Fruit fly (Drosophila melanogaster) whole organism, prepupa: ENCODE measurements around the gene ct.

Experiments used
- Blimp-1 ChIP-seq: fragments of 200-800 bp; sonication (Bioruptor generic); optimal IDR thresholded peaks from 3 replicates; lab custom pipeline; 2017; ENCODE audit warnings: missing biosample characterization, missing genetic modification characterization, mild to moderate bottlenecking, moderate library complexity, missing genetic modification reagents
- CG10631 ChIP-seq: fragments of 200-800 bp; sonication (Bioruptor generic); optimal IDR thresholded peaks from 2 replicates; lab custom pipeline; 2016; ENCODE audit warnings: missing biosample characterization, missing genetic modification characterization
- CG11294 ChIP-seq: fragments of 200-800 bp; sonication (Bioruptor generic); IDR thresholded peaks from 2 replicates; pipeline ENCODE4 v1.3.6; 2022; ENCODE audit warnings: missing biosample characterization, missing genetic modification characterization
- CG11762 ChIP-seq: fragments of 200-800 bp; sonication (Bioruptor generic); optimal IDR thresholded peaks from 3 replicates; lab custom pipeline; 2016; ENCODE audit warnings: missing biosample characterization, missing genetic modification characterization; ENCODE audit not compliant: insufficient read depth
- CG11902 ChIP-seq: fragments of 200-800 bp; sonication (Bioruptor generic); optimal IDR thresholded peaks from 3 replicates; lab custom pipeline; 2016; ENCODE audit warnings: missing biosample characterization, missing genetic modification characterization
- CG15336 ChIP-seq: fragments of 200-800 bp; sonication (Bioruptor generic); IDR thresholded peaks from 2 replicates; pipeline ENCODE4 v1.3.6; 2022; ENCODE audit warnings: missing biosample characterization, missing genetic modification characterization
- CG3032 ChIP-seq: fragments of 200-800 bp; optimal IDR thresholded peaks from 2 replicates; lab custom pipeline; 2019; ENCODE audit warnings: missing biosample characterization, mild to moderate bottlenecking, missing genetic modification characterization, moderate library complexity
- CG34406 ChIP-seq: fragments of 200-800 bp; sonication (Bioruptor generic); optimal IDR thresholded peaks from 3 replicates; lab custom pipeline; 2016; ENCODE audit warnings: missing biosample characterization, missing genetic modification characterization
- CG3919 ChIP-seq: fragments of 200-800 bp; sonication (Bioruptor generic); optimal IDR thresholded peaks from 3 replicates; lab custom pipeline; 2016; ENCODE audit warnings: missing biosample characterization, missing genetic modification characterization
- CG4318 ChIP-seq: fragments of 200-800 bp; sonication (Bioruptor generic); optimal IDR thresholded peaks from 3 replicates; lab custom pipeline; 2017; ENCODE audit warnings: missing biosample characterization, mild to moderate bottlenecking, missing genetic modification characterization
- CG6163 ChIP-seq: fragments of 200-800 bp; sonication (Bioruptor generic); IDR thresholded peaks from 3 replicates; pipeline ENCODE4 v1.3.6; 2022; ENCODE audit warnings: missing biosample characterization, missing genetic modification characterization
- CG6276 ChIP-seq: fragments of 200-800 bp; sonication (Bioruptor generic); optimal IDR thresholded peaks from 2 replicates; lab custom pipeline; 2017; ENCODE audit warnings: missing biosample characterization, mild to moderate bottlenecking, missing genetic modification characterization
- CG6854 ChIP-seq: fragments of 200-800 bp; sonication (Bioruptor generic); optimal IDR thresholded peaks from 2 replicates; lab custom pipeline; 2017; ENCODE audit warnings: missing biosample characterization, mild to moderate bottlenecking, missing genetic modification characterization
- CG8319 ChIP-seq: fragments of 200-800 bp; sonication (Bioruptor generic); optimal IDR thresholded peaks from 3 replicates; lab custom pipeline; 2016; ENCODE audit warnings: missing biosample characterization, missing genetic modification characterization
- Eip78C ChIP-seq: fragments of 200-800 bp; sonication (Bioruptor generic); peaks from one replicate; lab custom pipeline; 2016; ENCODE audit warnings: missing biosample characterization, missing genetic modification characterization
- Ets21C ChIP-seq: fragments of 200-800 bp; sonication (Bioruptor generic); optimal IDR thresholded peaks from 3 replicates; lab custom pipeline; 2016; ENCODE audit warnings: missing biosample characterization, missing genetic modification characterization
- Ets96B ChIP-seq: fragments of 200-800 bp; optimal IDR thresholded peaks from 2 replicates; lab custom pipeline; 2019; ENCODE audit warnings: missing biosample characterization, mild to moderate bottlenecking, missing genetic modification characterization, moderate library complexity
- Gug ChIP-seq: fragments of 200-800 bp; sonication (Bioruptor generic); IDR thresholded peaks from 2 replicates; pipeline ENCODE4 v1.3.6; 2022; ENCODE audit warnings: missing biosample characterization, missing genetic modification characterization
- Hr39 ChIP-seq: fragments of 200-800 bp; sonication (Bioruptor generic); optimal IDR thresholded peaks from 2 replicates; lab custom pipeline; 2016; ENCODE audit warnings: missing biosample characterization, missing genetic modification characterization
- Hr4 ChIP-seq: fragments of 200-800 bp; sonication (Bioruptor generic); optimal IDR thresholded peaks from 3 replicates; lab custom pipeline; 2016; ENCODE audit warnings: missing biosample characterization, missing genetic modification characterization
- Lpt ChIP-seq: fragments of 200-800 bp; sonication (Bioruptor generic); optimal IDR thresholded peaks from 3 replicates; lab custom pipeline; 2016; ENCODE audit warnings: missing biosample characterization, missing genetic modification characterization
- Met ChIP-seq: fragments of 200-800 bp; sonication (Bioruptor generic); optimal IDR thresholded peaks from 3 replicates; lab custom pipeline; 2016; ENCODE audit warnings: missing biosample characterization, missing genetic modification characterization
- OdsH ChIP-seq: fragments of 200-800 bp; sonication (Bioruptor generic); optimal IDR thresholded peaks from 3 replicates; lab custom pipeline; 2016; ENCODE audit warnings: missing biosample characterization, missing genetic modification characterization
- Smox ChIP-seq: fragments of 200-800 bp; sonication (Bioruptor generic); optimal IDR thresholded peaks from 3 replicates; lab custom pipeline; 2016; ENCODE audit warnings: missing biosample characterization, missing genetic modification characterization
- Sox102F ChIP-seq: fragments of 200-800 bp; sonication (Bioruptor generic); optimal IDR thresholded peaks from 2 replicates; lab custom pipeline; 2016; ENCODE audit warnings: missing biosample characterization, mild to moderate bottlenecking, missing genetic modification characterization
- Sox14 ChIP-seq: fragments of 200-800 bp; sonication (Bioruptor generic); optimal IDR thresholded peaks from 3 replicates; lab custom pipeline; 2016; ENCODE audit warnings: missing biosample characterization, missing genetic modification characterization
- Sox15 ChIP-seq: fragments of 200-800 bp; sonication (Bioruptor generic); optimal IDR thresholded peaks from 3 replicates; lab custom pipeline; 2016; ENCODE audit warnings: missing biosample characterization, missing genetic modification characterization
- achi ChIP-seq: fragments of 200-800 bp; sonication (Bioruptor generic); optimal IDR thresholded peaks from 3 replicates; lab custom pipeline; 2016; ENCODE audit warnings: missing biosample characterization, missing genetic modification characterization
- acj6 ChIP-seq: fragments of 200-800 bp; sonication (Bioruptor generic); optimal IDR thresholded peaks from 3 replicates; lab custom pipeline; 2016; ENCODE audit warnings: missing biosample characterization, missing genetic modification characterization
- dac ChIP-seq: fragments of 200-800 bp; sonication (Bioruptor generic); optimal IDR thresholded peaks from 2 replicates; lab custom pipeline; 2017; ENCODE audit warnings: missing biosample characterization, mild to moderate bottlenecking, missing genetic modification characterization
- dsx ChIP-seq: fragments of 200-800 bp; optimal IDR thresholded peaks from 3 replicates; lab custom pipeline; 2019; ENCODE audit warnings: missing biosample characterization, mild to moderate bottlenecking, missing genetic modification characterization, moderate library complexity; ENCODE audit not compliant: poor library complexity, severe bottlenecking
- eg ChIP-seq: fragments of 200-800 bp; sonication (Bioruptor generic); IDR thresholded peaks from 3 replicates; pipeline ENCODE4 v1.3.6; 2022; ENCODE audit warnings: missing biosample characterization, missing genetic modification characterization
- fd59A ChIP-seq: fragments of 200-800 bp; sonication (Bioruptor generic); optimal IDR thresholded peaks from 2 replicates; lab custom pipeline; 2017; ENCODE audit warnings: missing biosample characterization, mild to moderate bottlenecking, missing genetic modification characterization, missing genetic modification reagents
- fd85E ChIP-seq: fragments of 200-800 bp; sonication (Bioruptor generic); optimal IDR thresholded peaks from 3 replicates; lab custom pipeline; 2016; ENCODE audit warnings: missing biosample characterization, missing genetic modification characterization
- fkh ChIP-seq: fragments of 200-800 bp; sonication (Bioruptor generic); optimal IDR thresholded peaks from 3 replicates; lab custom pipeline; 2017; ENCODE audit warnings: missing biosample characterization, mild to moderate bottlenecking, missing genetic modification characterization, moderate library complexity
- net ChIP-seq: fragments of 200-800 bp; sonication (Bioruptor generic); optimal IDR thresholded peaks from 3 replicates; lab custom pipeline; 2016; ENCODE audit warnings: missing biosample characterization, missing genetic modification characterization
- pdm3 ChIP-seq: fragments of 200-800 bp; sonication (Bioruptor generic); optimal IDR thresholded peaks from 3 replicates; lab custom pipeline; 2016; ENCODE audit warnings: missing biosample characterization, missing genetic modification characterization
- salr ChIP-seq, 2 experiments: fragments of 200-800 bp; sonication (Bioruptor generic); optimal IDR thresholded peaks; 3 replicates each; lab custom pipeline; 2016 to 2018; ENCODE audit warnings: missing biosample characterization in 2 of 2, missing genetic modification characterization in 2 of 2, mild to moderate bottlenecking in 1 of 2
- spab ChIP-seq: fragments of 200-800 bp; sonication (Bioruptor generic); optimal IDR thresholded peaks from 2 replicates; lab custom pipeline; 2017; ENCODE audit warnings: missing biosample characterization, mild to moderate bottlenecking, missing genetic modification characterization, missing genetic modification reagents
- svp ChIP-seq: fragments of 200-800 bp; sonication (Bioruptor generic); peaks from one replicate; lab custom pipeline; 2016; ENCODE audit warnings: missing biosample characterization, missing genetic modification characterization
- topi ChIP-seq: fragments of 200-800 bp; sonication (Bioruptor generic); optimal IDR thresholded peaks from 3 replicates; lab custom pipeline; 2016; ENCODE audit warnings: missing biosample characterization, missing genetic modification characterization

The ct gene

dm6 chrX:7694868-7695267 lies 86.6 kb downstream of the ct start (continued):
- TF ChIP-seq Ets21C (GFP tag; lab: Kevin White, UChicago) (no peak), CG4318 (GFP tag; lab: Kevin White, UChicago) (no peak), eg (GFP tag; lab: Robert Waterston, UW) (peak; percentile 49; the same call in 1 of the 3 replicates), CG6854 (GFP tag; lab: Kevin White, UChicago) (peak; percentile 72), fd59A (GFP tag; lab: Kevin White, UChicago) (peak; percentile 11)

- TF ChIP-seq dac (GFP tag; lab: Kevin White, UChicago) (no peak), CG3919 (no peak), achi (GFP tag; lab: Kevin White, UChicago) (no peak), CG15336 (GFP tag; lab: Robert Waterston, UW) (0 out of 2 replicates have a peak, but pooled peaks have one; percentile 8), fkh (GFP tag; lab: Kevin White, UChicago) (peak; percentile 25), CG11294 (GFP tag; lab: Robert Waterston, UW) (no peak), CG6276 (peak; percentile 22), CG8319 (no peak), Lpt (GFP tag; lab: Kevin White, UChicago) (no peak), Blimp-1 (GFP tag; lab: Kevin White, UChicago) (no peak), topi (GFP tag; lab: Kevin White, UChicago) (peak; percentile 19), Hr4 (GFP tag; lab: Kevin White, UChicago) (no peak), Sox102F (no peak), pdm3 (no peak), Hr39 (GFP tag; lab: Kevin White, UChicago) (peak; percentile 9), CG10631 (GFP tag; lab: Kevin White, UChicago) (no peak), svp (GFP tag; lab: Kevin White, UChicago) (peak; percentile 38), fd85E (GFP tag; lab: Kevin White, UChicago) (no peak), CG11902 (GFP tag; lab: Kevin White, UChicago) (no peak), Ets96B (tag; lab: Kevin White, UChicago) (no peak), eg (GFP tag; lab: Robert Waterston, UW) (peak; percentile 62; the same call in 2 of the 3 replicates), Eip78C (GFP tag; lab: Kevin White, UChicago) (no peak), salr (GFP tag; optimal IDR thresholded peaks at IDR 0.05; lab: Kevin White, UChicago) (peak in 1 of 2 experiments; percentile 18)
- TF ChIP-seq, all 60 proteins: peak for 8
Observed at dm6 chrX:7695391-7696053, 87.3 kb downstream of the ct start.

- no peak for TF ChIP-seq CG11762 (GFP tag; lab: Kevin White, UChicago)
- TF ChIP-seq Eip78C (GFP tag; lab: Kevin White, UChicago), result peak; percentile 46
- TF ChIP-seq, all 60 proteins: peak for 1
Observed at dm6 chrX:7696165-7696564, 87.9 kb downstream of the ct start.

- TF ChIP-seq Sox15, result peak; percentile 84
- peak; percentile 83 for TF ChIP-seq CG6854 (GFP tag; lab: Kevin White, UChicago)
- peak; percentile 96 for TF ChIP-seq Sox14 (GFP tag; lab: Kevin White, UChicago)
- peak; percentile 86 for TF ChIP-seq spab
- TF ChIP-seq CG34406 (GFP tag; lab: Kevin White, UChicago), result peak; percentile 91
- peak; percentile 96 for TF ChIP-seq OdsH (GFP tag; lab: Kevin White, UChicago)
- peak; percentile 93 for TF ChIP-seq net
- peak; percentile 95 for TF ChIP-seq Smox (GFP tag; lab: Kevin White, UChicago)
- peak; percentile 96 for TF ChIP-seq Met (GFP tag; lab: Kevin White, UChicago)
- peak; percentile 70 for TF ChIP-seq fd85E (GFP tag; lab: Kevin White, UChicago)
- TF ChIP-seq dac (GFP tag; lab: Kevin White, UChicago), result peak; percentile 90
- TF ChIP-seq CG4318 (GFP tag; lab: Kevin White, UChicago), result peak; percentile 91
- peak; percentile 92 for TF ChIP-seq achi (GFP tag; lab: Kevin White, UChicago)
- peak; percentile 96 for TF ChIP-seq topi (GFP tag; lab: Kevin White, UChicago)
- peak; percentile 96 for TF ChIP-seq svp (GFP tag; lab: Kevin White, UChicago)
- TF ChIP-seq acj6 (GFP tag; lab: Kevin White, UChicago), result peak; percentile 95
- TF ChIP-seq CG6163 (GFP tag; lab: Robert Waterston, UW), result peak; percentile 93
- peak; percentile 93 for TF ChIP-seq CG3032 (tag; lab: Kevin White, UChicago)
- TF ChIP-seq CG8319, result peak; percentile 80
- peak; percentile 94 for TF ChIP-seq Gug (GFP tag; lab: Robert Waterston, UW)
- TF ChIP-seq CG10631 (GFP tag; lab: Kevin White, UChicago), result peak; percentile 90
- peak; percentile 75 to 93 for TF ChIP-seq salr (GFP tag; optimal IDR thresholded peaks at IDR 0.05; lab: Kevin White, UChicago)
- TF ChIP-seq dsx (GFP tag; lab: Kevin White, UChicago), result peak; percentile 90
Observed at dm6 chrX:7696711-7697654, 88.8 kb downstream of the ct start.
